Worm (Caenorhabditis elegans): ENCODE data around the gene F27B10.1.

ce11 chrV:7096811-7097210 is 24.4 kb downstream of the F27B10.1 start:
- no peak for TF ChIP-seq nhr-237 (tag; optimal IDR thresholded peaks at IDR 0.05)
- no peak for TF ChIP-seq lin-13 (tag; optimal IDR thresholded peaks at IDR 0.05)
- no peak for TF ChIP-seq nhr-28 (tag; optimal IDR thresholded peaks at IDR 0.05)
- TF ChIP-seq elt-3 (tag; optimal IDR thresholded peaks at IDR 0.05): no peak
- TF ChIP-seq unc-62 (GFP tag; optimal IDR thresholded peaks at IDR 0.05): no peak
- no peak for TF ChIP-seq snpc-4 (tag; optimal IDR thresholded peaks at IDR 0.05)
- TF ChIP-seq lin-32 (GFP tag; optimal IDR thresholded peaks at IDR 0.05): no peak
- no peak for TF ChIP-seq ces-1 (GFP tag; optimal IDR thresholded peaks at IDR 0.05)
- TF ChIP-seq ztf-11 (tag; optimal IDR thresholded peaks at IDR 0.05): no peak

Data from whole organism, mixed stage, embryonic.